Worm (Caenorhabditis elegans) whole organism, L4 larva: ENCODE measurements around the gene daf-1.
"Not testable (repeated sequence)": the region's sequence is repeated elsewhere in the genome, so short reads cannot be mapped to it uniquely, and the experiment has no call there.

ENCODE experiments used
- F37D6.2 ChIP-seq: sonication (generic microtip); optimal IDR thresholded peaks from 2 replicates; lab custom pipeline; 2016; ENCODE audit warnings: mild to moderate bottlenecking, missing genetic modification characterization, missing compliant biosample characterization
- T20F7.1 ChIP-seq: fragments of 200-800 bp; sonication (Bioruptor generic); optimal IDR thresholded peaks from 2 replicates; lab custom pipeline; 2018; ENCODE audit warnings: mild to moderate bottlenecking, missing genetic modification characterization, missing compliant biosample characterization
- T26A8.4 ChIP-seq: fragments of 200-800 bp; sonication (Bioruptor generic); IDR thresholded peaks from 2 replicates; pipeline ENCODE4 v1.3.6; 2022; ENCODE audit warnings: missing genetic modification characterization, missing compliant biosample characterization
- aha-1 ChIP-seq: fragments of 150-350 bp; peaks from one replicate; lab custom pipeline; 2014; ENCODE audit warnings: missing biosample characterization, missing genetic modification characterization
- ceh-28 ChIP-seq: fragments of 150-350 bp; optimal IDR thresholded peaks from 2 replicates; lab custom pipeline; 2014; ENCODE audit warnings: missing biosample characterization, missing genetic modification reagents, missing genetic modification characterization
- ceh-32 ChIP-seq: sonication (generic microtip); optimal IDR thresholded peaks from 2 replicates; lab custom pipeline; 2016; ENCODE audit warnings: mild to moderate bottlenecking, missing genetic modification characterization, missing compliant biosample characterization; ENCODE audit not compliant: poor library complexity
- ces-1 ChIP-seq: fragments of 150-350 bp; sonication (generic microtip); optimal IDR thresholded peaks from 4 replicates; lab custom pipeline; 2014; ENCODE audit warnings: missing biosample characterization, missing genetic modification reagents, missing genetic modification characterization
- cey-2 ChIP-seq: sonication (generic microtip); optimal IDR thresholded peaks from 3 replicates; lab custom pipeline; 2017; ENCODE audit warnings: missing genetic modification characterization, mild to moderate bottlenecking, missing compliant biosample characterization, antibody characterized with exemption, borderline replicate concordance; ENCODE audit not compliant: insufficient read depth
- daf-16 ChIP-seq, 3 experiments: sonication (generic microtip); optimal IDR thresholded peaks; 2 replicates each; lab custom pipeline; 2016 to 2017; ENCODE audit warnings: missing genetic modification characterization in 3 of 3, missing genetic modification reagents in 3 of 3, mild to moderate bottlenecking in 2 of 3, missing compliant biosample characterization in 2 of 3, missing biosample characterization in 1 of 3, moderate library complexity in 1 of 3
- daf-8 ChIP-seq: fragments of 200-800 bp; sonication (Bioruptor generic); IDR thresholded peaks from 2 replicates; pipeline ENCODE4 v1.3.6; 2022; ENCODE audit warnings: missing genetic modification characterization, missing compliant biosample characterization
- dmd-6 ChIP-seq: fragments of 200-800 bp; sonication (Bioruptor generic); IDR thresholded peaks from 2 replicates; pipeline ENCODE4 v1.3.6; 2022; ENCODE audit warnings: missing genetic modification reagents, missing genetic modification characterization, missing compliant biosample characterization
- dmd-9 ChIP-seq: fragments of 200-800 bp; sonication (Bioruptor generic); IDR thresholded peaks from 2 replicates; pipeline ENCODE4 v1.3.6; 2022; ENCODE audit warnings: missing genetic modification reagents, missing genetic modification characterization, missing compliant biosample characterization
- dve-1 ChIP-seq: sonication (generic microtip); optimal IDR thresholded peaks from 2 replicates; lab custom pipeline; 2017; ENCODE audit warnings: antibody characterized with exemption, mild to moderate bottlenecking, missing genetic modification characterization, missing compliant biosample characterization; ENCODE audit not compliant: insufficient read depth
- fkh-10 ChIP-seq: fragments of 150-350 bp; optimal IDR thresholded peaks from 2 replicates; lab custom pipeline; 2014; ENCODE audit warnings: missing biosample characterization, missing genetic modification reagents, missing genetic modification characterization
- hlh-11 ChIP-seq: fragments of 200-800 bp; sonication (Bioruptor generic); optimal IDR thresholded peaks from 2 replicates; lab custom pipeline; 2018; ENCODE audit warnings: mild to moderate bottlenecking, missing genetic modification characterization, missing compliant biosample characterization
- hlh-30 ChIP-seq: sonication (generic microtip); optimal IDR thresholded peaks from 2 replicates; lab custom pipeline; 2017; ENCODE audit warnings: antibody characterized with exemption, mild to moderate bottlenecking, missing genetic modification characterization, missing compliant biosample characterization; ENCODE audit not compliant: insufficient read depth
- hmg-1.1 ChIP-seq: fragments of 200-800 bp; sonication (Bioruptor generic); IDR thresholded peaks from 2 replicates; pipeline ENCODE4 v1.3.6; 2022; ENCODE audit warnings: missing genetic modification reagents, missing genetic modification characterization, missing compliant biosample characterization
- lsy-2 ChIP-seq, 2 experiments: fragments of 150-350 bp in 1 of 2; sonication (generic microtip) in 1 of 2; optimal IDR thresholded peaks; 2 replicates each; lab custom pipeline; 2014 to 2017; ENCODE audit warnings: missing biosample characterization in 2 of 2, missing genetic modification characterization in 2 of 2
- madf-9 ChIP-seq: fragments of 200-800 bp; sonication (Bioruptor generic); conservative IDR thresholded peaks from 2 replicates; pipeline ENCODE4 v1.3.6; 2022; ENCODE audit warnings: missing genetic modification reagents, missing genetic modification characterization, missing compliant biosample characterization
- mdl-1 ChIP-seq, 2 experiments: fragments of 150-350 bp in 1 of 2; sonication (generic microtip) in 1 of 2; optimal IDR thresholded peaks; 2 replicates each; lab custom pipeline; 2014 to 2017; ENCODE audit warnings: missing biosample characterization in 2 of 2, missing genetic modification characterization in 2 of 2
- mep-1 ChIP-seq: fragments of 150-350 bp; sonication (generic microtip); optimal IDR thresholded peaks from 3 replicates; lab custom pipeline; 2014; ENCODE audit warnings: missing biosample characterization, missing genetic modification characterization
- nhr-10 ChIP-seq: fragments of 150-350 bp; optimal IDR thresholded peaks from 2 replicates; lab custom pipeline; 2014; ENCODE audit warnings: missing biosample characterization, missing genetic modification characterization
- nhr-111 ChIP-seq: fragments of 200-800 bp; sonication (Bioruptor generic); optimal IDR thresholded peaks from 2 replicates; lab custom pipeline; 2018; ENCODE audit warnings: mild to moderate bottlenecking, missing genetic modification characterization, missing compliant biosample characterization
- nhr-25 ChIP-seq: sonication (generic microtip); optimal IDR thresholded peaks from 2 replicates; lab custom pipeline; 2017; ENCODE audit warnings: missing genetic modification characterization, mild to moderate bottlenecking, missing compliant biosample characterization, antibody characterized with exemption, moderate library complexity, borderline replicate concordance; ENCODE audit not compliant: insufficient read depth
- nhr-28 ChIP-seq: fragments of 150-350 bp; optimal IDR thresholded peaks from 2 replicates; lab custom pipeline; 2014; ENCODE audit warnings: missing biosample characterization, missing genetic modification characterization
- nhr-48 ChIP-seq: sonication (generic microtip); optimal IDR thresholded peaks from 2 replicates; lab custom pipeline; 2016; ENCODE audit warnings: mild to moderate bottlenecking, missing genetic modification characterization, missing compliant biosample characterization
- nhr-76 ChIP-seq: fragments of 150-350 bp; optimal IDR thresholded peaks from 2 replicates; lab custom pipeline; 2014; ENCODE audit warnings: missing biosample characterization, missing genetic modification characterization
- nhr-77 ChIP-seq: fragments of 150-350 bp; optimal IDR thresholded peaks from 2 replicates; lab custom pipeline; 2014; ENCODE audit warnings: missing biosample characterization, missing genetic modification characterization
- saeg-2 ChIP-seq: fragments of 200-800 bp; sonication (Bioruptor generic); IDR thresholded peaks from 2 replicates; pipeline ENCODE4 v1.3.6; 2022; ENCODE audit warnings: missing genetic modification reagents, missing genetic modification characterization, missing compliant biosample characterization
- set-16 ChIP-seq: fragments of 200-800 bp; sonication (Bioruptor generic); IDR thresholded peaks from 2 replicates; pipeline ENCODE4 v1.3.6; 2022; ENCODE audit warnings: missing genetic modification reagents, missing genetic modification characterization, missing compliant biosample characterization
- tra-1 ChIP-seq: fragments of 200-800 bp; sonication (Bioruptor generic); IDR thresholded peaks from 2 replicates; pipeline ENCODE4 v1.3.6; 2022; ENCODE audit warnings: missing genetic modification reagents, missing genetic modification characterization, missing compliant biosample characterization
- unc-62 ChIP-seq, 3 experiments: fragments of 150-350 bp in 1 of 3; sonication (generic microtip); optimal IDR thresholded peaks in 2 of 3; peaks in 1 of 3; 1 replicate in 1 of 3; 2 replicates in 2 of 3; lab custom pipeline; 2014 to 2017; ENCODE audit warnings: missing biosample characterization in 3 of 3, missing genetic modification characterization in 3 of 3, missing genetic modification reagents in 3 of 3, missing genotype in 1 of 3

The daf-1 gene

ce11 chrIV:91680-92079, 40.5 kb upstream of the daf-1 start, which contains the start of gene tpa-1 (continued):
- no peak for TF ChIP-seq set-16

- TF ChIP-seq F37D6.2 (tag; lab: Kevin White, UChicago) (no peak), ces-1 (GFP tag; lab: Kevin White, UChicago) (peak; percentile 18), ceh-28 (tag; lab: Kevin White, UChicago) (no peak), saeg-2 (GFP tag; lab: Robert Waterston, UW) (no peak), nhr-111 (GFP tag; lab: Kevin White, UChicago) (no peak), daf-16 (GFP tag; optimal IDR thresholded peaks at IDR 0.05; lab: Kevin White, UChicago) (no peak), daf-16 (tag; optimal IDR thresholded peaks at IDR 0.05; lab: Kevin White, UChicago) (no peak), T20F7.1 (GFP tag; lab: Kevin White, UChicago) (no peak), hlh-11 (no peak), fkh-10 (GFP tag; lab: Kevin White, UChicago) (peak; percentile 18), nhr-48 (tag; lab: Kevin White, UChicago) (no peak)
- TF ChIP-seq, all 104 proteins: peak for 2
Measured at ce11 chrIV:97681-98080, 34.5 kb upstream of the daf-1 start.

ce11 chrIV:102848-103247, 29.4 kb upstream of the daf-1 start:
- peak in 1 of 2 experiments; percentile 85 for TF ChIP-seq unc-62 (GFP tag; optimal IDR thresholded peaks at IDR 0.05 in 1 of 2; lab: Kevin White, UChicago)
- no peak for TF ChIP-seq unc-62 (tag; optimal IDR thresholded peaks at IDR 0.05; lab: Kevin White, UChicago)
- no peak for TF ChIP-seq T26A8.4 (GFP tag; lab: Robert Waterston, UW)
- TF ChIP-seq dmd-9 (GFP tag; lab: Robert Waterston, UW) = no peak
- TF ChIP-seq hmg-1.1 = 0 out of 2 replicates have a peak, but pooled peaks have one; percentile 29
- TF ChIP-seq tra-1 (GFP tag; lab: Robert Waterston, UW) = peak; percentile 30; the same call in 1 of the 2 replicates
- 0 out of 2 replicates have a peak, but pooled peaks have one; percentile 18 for TF ChIP-seq dmd-6 (GFP tag; lab: Robert Waterston, UW)
- TF ChIP-seq hlh-30 (tag; lab: Kevin White, UChicago) = peak; percentile 77
- TF ChIP-seq nhr-76 = no peak
- peak; percentile 47 for TF ChIP-seq mep-1 (tag; lab: Kevin White, UChicago)
- TF ChIP-seq mdl-1 (tag; optimal IDR thresholded peaks at IDR 0.05; lab: Kevin White, UChicago) = peak in 1 of 2 experiments; percentile 33
- peak in 1 of 2 experiments; percentile 29 for TF ChIP-seq lsy-2 (tag; optimal IDR thresholded peaks at IDR 0.05; lab: Kevin White, UChicago)
- TF ChIP-seq aha-1 (tag; lab: Kevin White, UChicago) = peak; percentile 57
- TF ChIP-seq nhr-28 (tag; lab: Kevin White, UChicago) = peak; percentile 56
- peak; percentile 2 for TF ChIP-seq dve-1 (tag; lab: Kevin White, UChicago)
- 0 out of 2 replicates have a peak, but pooled peaks have one; percentile 6 for TF ChIP-seq set-16
- TF ChIP-seq ceh-32 = no peak
- TF ChIP-seq cey-2 (tag; lab: Kevin White, UChicago) = peak; percentile 72
- peak; percentile 41 for TF ChIP-seq nhr-25 (tag; lab: Kevin White, UChicago)
- TF ChIP-seq nhr-77 (tag; lab: Kevin White, UChicago) = no peak
- no peak for TF ChIP-seq madf-9 (GFP tag; lab: Robert Waterston, UW)
- TF ChIP-seq, all 104 proteins: peak for 14

ce11 chrIV:109307-109706, 22.9 kb upstream of the daf-1 start, which contains the start of gene B0545.4:
B0545.4 (minus strand) TSS chrIV:109407.
- no peak for TF ChIP-seq nhr-10 (tag; lab: Kevin White, UChicago)

- not testable (repeated sequence) for TF ChIP-seq hmg-1.1; dmd-6 (GFP tag; lab: Robert Waterston, UW); daf-8
- TF ChIP-seq, all 104 proteins: peak for 0; not testable (repeated sequence) for 104
Measured at ce11 chrIV:111377-111776, 20.8 kb upstream of the daf-1 start, which contains the start of gene F29C4.4. F29C4.4 (plus strand) TSS chrIV:111677.
